Worm (Caenorhabditis elegans): ENCODE data around the gene cam-1.

ce11 chrII:9269588-9269987, 40.5 kb downstream of the cam-1 start, which contains the start of gene C01G6.3:
- TF ChIP-seq F13C5.2 (tag; optimal IDR thresholded peaks at IDR 0.05): no peak
- no peak for TF ChIP-seq hmg-4 (GFP tag; optimal IDR thresholded peaks at IDR 0.05)
- no peak for TF ChIP-seq hnd-1 (tag; optimal IDR thresholded peaks at IDR 0.05)
- no peak for TF ChIP-seq tbx-11 (GFP tag; IDR thresholded peaks at IDR 0.05)
- no peak for TF ChIP-seq tbx-37 (GFP tag; conservative IDR thresholded peaks at IDR 0.05)
- TF ChIP-seq flt-1 (GFP tag; IDR thresholded peaks at IDR 0.05): no peak
- no peak for TF ChIP-seq ama-1 (optimal IDR thresholded peaks at IDR 0.05)
- no peak for TF ChIP-seq ets-7 (tag; optimal IDR thresholded peaks at IDR 0.05)
- TF ChIP-seq aly-1 (tag; optimal IDR thresholded peaks at IDR 0.05): no peak

Data from whole organism, early embryonic.